Worm (Caenorhabditis elegans): ENCODE measurements around the gene rpn-13.

DNA sequence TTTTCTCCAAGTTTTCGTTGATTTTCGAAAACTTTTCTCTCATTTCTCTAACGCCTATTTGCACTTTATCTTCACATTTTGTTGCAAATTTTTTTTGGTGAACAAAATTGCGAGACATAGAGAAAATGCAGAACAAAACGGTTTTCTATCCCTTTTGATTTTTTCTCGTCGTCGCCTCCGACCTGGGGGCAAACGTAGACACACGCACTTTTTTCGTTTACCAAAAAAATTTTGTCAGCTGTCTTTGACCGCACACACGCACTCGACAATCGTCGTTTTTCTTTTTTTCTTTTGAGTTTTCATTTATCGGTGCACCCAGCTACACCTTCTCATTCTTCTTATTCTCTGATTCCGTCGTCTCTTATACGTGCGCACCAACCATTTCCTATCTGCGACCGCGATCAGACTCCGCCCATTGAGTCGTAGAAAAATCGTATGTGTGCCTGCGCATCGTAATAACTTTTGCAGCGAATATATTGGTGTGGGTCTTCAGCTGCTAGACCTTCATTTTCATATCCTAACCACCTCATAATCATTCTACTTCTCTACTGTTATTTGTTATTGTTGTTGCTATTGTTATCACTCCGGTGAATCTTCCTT, 20.7 kb upstream of the rpn-13 start:
- TF ChIP-seq ama-1 (optimal IDR thresholded peaks at IDR 0.05) (no peak), aly-1 (tag; optimal IDR thresholded peaks at IDR 0.05) (no peak), hnd-1 (tag; optimal IDR thresholded peaks at IDR 0.05) (no peak), ceh-13 (GFP tag; optimal IDR thresholded peaks at IDR 0.05) (no peak), F13C5.2 (tag; optimal IDR thresholded peaks at IDR 0.05) (no peak), hmg-4 (GFP tag; optimal IDR thresholded peaks at IDR 0.05) (no peak), flt-1 (GFP tag; IDR thresholded peaks at IDR 0.05) (no peak), hmbx-1 (tag; optimal IDR thresholded peaks at IDR 0.05) (no peak), ceh-36 (tag; optimal IDR thresholded peaks at IDR 0.05) (no peak), ets-7 (tag; optimal IDR thresholded peaks at IDR 0.05) (no peak), B0310.2 (tag; optimal IDR thresholded peaks at IDR 0.05) (no peak), tbx-11 (GFP tag; IDR thresholded peaks at IDR 0.05) (no peak)

Data from whole organism, early embryonic.